Comparison of ENCODE assay signal across 1 fruit fly cellular context in genomic region chrX:19577940-19578632, dm6.
TF ChIP-seq lines count a peak whose summit lies in the region.

No protein-coding gene starts in this region.

TF ChIP-seq in whole organism, adult, 20 proteins besides CTCF, POLR2A, EP300 and RAD21 (continued from another document):
- no peak for TF ChIP-seq bab1 (GFP tag; optimal IDR thresholded peaks at IDR 0.05; lab: Kevin White, UChicago)
